Fruit fly (Drosophila melanogaster) whole organism: ENCODE data around the gene Twdlalpha.

Source experiments
- CG8478 ChIP-seq: fragments of >200 bp; optimal IDR thresholded peaks from 2 replicates; lab custom pipeline; 2018; ENCODE audit warnings: inconsistent platforms
- Dll ChIP-seq: fragments of >200 bp; optimal IDR thresholded peaks from 2 replicates; lab custom pipeline; 2017
- EcR ChIP-seq, 2 experiments: fragments of >200 bp; optimal IDR thresholded peaks; 2 replicates each; lab custom pipeline; 2017; ENCODE audit warnings: missing biosample characterization in 2 of 2, missing genetic modification characterization in 2 of 2, missing genetic modification reagents in 2 of 2
- pan ChIP-seq: fragments of >200 bp; optimal IDR thresholded peaks from 2 replicates; lab custom pipeline; 2017
- psq ChIP-seq: fragments of >200 bp; optimal IDR thresholded peaks from 2 replicates; lab custom pipeline; 2017
- usp ChIP-seq: fragments of >200 bp; optimal IDR thresholded peaks from 2 replicates; lab custom pipeline; 2017; ENCODE audit warnings: missing biosample characterization, missing genetic modification characterization, mixed read lengths

Gene Twdlalpha

dm6 chrX:16711003-16711402 lies 31.6 kb upstream of the Twdlalpha start, which contains the start of gene CG13008:
CG13008 (plus strand) TSS chrX:16711303.
- TF ChIP-seq CG8478 (lab: Kevin White, UChicago): no peak
- no peak for TF ChIP-seq psq (lab: Kevin White, UChicago)
- no peak for TF ChIP-seq Dll (lab: Kevin White, UChicago)

- TF ChIP-seq pan (lab: Kevin White, UChicago): no peak
- no peak for TF ChIP-seq psq (lab: Kevin White, UChicago)
- TF ChIP-seq EcR (GFP tag; optimal IDR thresholded peaks at IDR 0.05; lab: Kevin White, UChicago): no peak
- no peak for TF ChIP-seq usp (GFP tag; lab: Kevin White, UChicago)
- TF ChIP-seq CG8478 (lab: Kevin White, UChicago): no peak
- TF ChIP-seq Dll (lab: Kevin White, UChicago): no peak
Measured at dm6 chrX:16716649-16717048, 26.0 kb upstream of the Twdlalpha start.

DNA sequence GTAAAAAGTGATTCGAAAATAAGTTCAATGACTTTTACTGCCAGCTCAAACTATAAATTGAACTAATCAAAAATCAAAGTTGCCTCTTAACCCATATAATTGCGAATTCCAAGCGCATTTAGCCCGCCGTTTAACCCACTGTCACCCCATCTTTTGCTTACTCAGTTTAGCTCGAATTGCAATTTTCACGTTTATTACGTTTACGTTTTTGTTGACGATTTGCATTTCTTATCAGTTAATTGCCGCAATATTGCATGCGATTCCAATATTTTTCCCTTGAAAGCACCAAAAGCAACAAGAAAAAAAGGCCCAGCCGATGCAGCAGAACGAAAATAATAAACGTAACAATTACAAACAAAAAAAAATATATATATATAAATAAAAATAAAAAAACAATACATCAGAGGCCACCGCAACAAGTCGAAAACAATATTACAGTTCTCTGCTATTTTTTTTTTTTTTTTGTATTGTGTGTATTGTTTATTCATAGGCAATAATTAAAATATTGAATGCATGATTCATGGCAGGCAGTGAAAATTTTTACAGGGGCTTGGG lies 24.4 kb upstream of the Twdlalpha start:
- TF ChIP-seq Dll (lab: Kevin White, UChicago): no peak
- TF ChIP-seq usp (GFP tag; lab: Kevin White, UChicago): no peak
- TF ChIP-seq psq (lab: Kevin White, UChicago): no peak
- TF ChIP-seq CG8478 (lab: Kevin White, UChicago): no peak
- no peak for TF ChIP-seq EcR (GFP tag; optimal IDR thresholded peaks at IDR 0.05; lab: Kevin White, UChicago)
- TF ChIP-seq pan (lab: Kevin White, UChicago): no peak

DNA sequence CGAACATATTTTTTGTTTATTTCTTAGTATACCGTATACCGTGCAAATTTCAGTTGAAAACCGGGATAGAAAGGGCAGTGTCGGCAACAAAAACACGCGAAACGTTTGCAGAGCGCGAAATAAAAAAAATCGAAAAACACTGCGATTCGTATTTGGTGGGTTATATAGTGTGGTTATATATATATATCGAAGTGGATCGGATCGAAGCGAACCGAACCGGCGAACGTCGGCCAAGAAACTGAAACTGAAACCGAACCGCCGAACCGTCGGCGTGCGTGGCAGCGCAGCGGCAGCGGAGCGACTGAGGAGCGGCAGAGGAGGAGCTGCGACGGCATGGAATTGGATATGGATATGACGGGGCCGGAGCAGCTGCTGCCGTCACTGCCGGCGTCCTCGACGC lies 21.5 kb upstream of the Twdlalpha start, which contains the start of the genes CG32572 and CG34325:
TSS of gene CG32572 (plus strand) at position 16 of the 400 bp plus-strand sequence.
TSS of gene CG34325 (minus strand) at position 244 of the 400 bp plus-strand sequence.
- TF ChIP-seq psq (lab: Kevin White, UChicago): no peak
- no peak for TF ChIP-seq Dll (lab: Kevin White, UChicago)
- TF ChIP-seq pan (lab: Kevin White, UChicago): no peak

DNA sequence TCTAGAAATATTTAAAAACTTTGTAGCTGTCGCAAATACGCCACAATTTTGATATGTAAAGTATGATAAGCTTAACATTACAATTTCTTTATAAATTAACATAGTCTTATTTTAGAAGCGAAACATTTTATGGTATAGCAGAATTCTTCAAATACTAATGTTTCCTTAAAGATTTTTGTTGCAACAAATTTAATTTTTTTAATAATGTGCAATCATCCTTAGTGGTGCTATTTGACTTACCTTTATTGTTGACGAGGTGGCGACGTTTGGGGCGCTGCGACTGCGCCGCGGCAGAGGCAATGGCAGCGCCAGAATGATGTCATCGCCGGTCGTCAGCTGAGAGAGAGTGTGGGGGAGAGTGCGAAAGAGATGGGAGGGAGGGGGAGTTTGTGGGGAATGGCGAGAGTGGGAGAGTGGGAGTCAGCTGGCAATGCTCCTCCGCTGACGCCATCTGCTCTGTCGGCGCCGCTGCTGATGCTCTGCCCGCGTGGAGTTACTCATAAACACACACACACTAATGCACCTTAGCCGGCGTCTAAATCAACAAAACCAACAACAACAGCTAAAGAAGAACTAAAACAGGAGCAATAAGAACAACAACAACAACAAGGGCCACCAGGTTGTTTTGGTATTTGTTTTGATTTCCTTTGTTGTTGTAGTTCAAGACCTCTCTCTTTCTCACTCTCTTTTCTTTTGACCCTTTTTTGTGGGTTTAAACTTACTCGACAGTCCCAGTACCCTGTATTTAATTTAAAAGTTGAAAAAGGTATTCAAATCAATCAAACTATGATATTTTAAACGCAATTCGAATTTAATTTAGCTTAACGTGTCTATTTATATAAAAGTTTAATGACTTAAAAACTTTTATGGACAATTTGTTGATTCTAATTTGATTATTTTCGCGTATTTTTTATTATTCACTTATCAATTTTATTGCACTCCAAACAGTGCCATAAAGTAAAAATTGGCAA lies 19.2 kb upstream of the Twdlalpha start:
- no peak for TF ChIP-seq EcR (GFP tag; optimal IDR thresholded peaks at IDR 0.05; lab: Kevin White, UChicago)
- no peak for TF ChIP-seq usp (GFP tag; lab: Kevin White, UChicago)
- TF ChIP-seq psq (lab: Kevin White, UChicago): no peak
- TF ChIP-seq Dll (lab: Kevin White, UChicago): peak; percentile 84
- no peak for TF ChIP-seq CG8478 (lab: Kevin White, UChicago)
- peak; percentile 71 for TF ChIP-seq pan (lab: Kevin White, UChicago)

DNA sequence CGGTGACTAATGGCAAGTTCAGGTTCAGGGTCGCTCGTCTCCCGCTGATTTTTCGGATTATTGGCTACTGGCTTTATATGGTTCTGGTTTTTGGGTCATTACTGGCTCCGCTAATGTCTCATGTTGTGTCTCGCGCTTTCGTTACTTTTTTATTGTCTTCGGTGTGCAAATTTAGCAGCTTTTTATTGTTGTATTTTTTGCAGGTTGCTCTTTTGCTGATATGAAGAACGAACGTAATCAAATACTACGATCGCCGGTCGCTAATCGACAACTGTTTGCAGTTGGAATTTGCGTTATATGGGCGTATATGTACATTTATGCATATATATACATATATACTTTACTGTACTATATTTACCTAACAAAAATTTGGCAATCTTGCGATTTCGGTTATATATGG lies 18.1 kb upstream of the Twdlalpha start:
- no peak for TF ChIP-seq psq (lab: Kevin White, UChicago)
- no peak for TF ChIP-seq CG8478 (lab: Kevin White, UChicago)
- TF ChIP-seq usp (GFP tag; lab: Kevin White, UChicago): no peak
- TF ChIP-seq Dll (lab: Kevin White, UChicago): no peak
- TF ChIP-seq pan (lab: Kevin White, UChicago): no peak
- TF ChIP-seq EcR (GFP tag; optimal IDR thresholded peaks at IDR 0.05; lab: Kevin White, UChicago): no peak

DNA sequence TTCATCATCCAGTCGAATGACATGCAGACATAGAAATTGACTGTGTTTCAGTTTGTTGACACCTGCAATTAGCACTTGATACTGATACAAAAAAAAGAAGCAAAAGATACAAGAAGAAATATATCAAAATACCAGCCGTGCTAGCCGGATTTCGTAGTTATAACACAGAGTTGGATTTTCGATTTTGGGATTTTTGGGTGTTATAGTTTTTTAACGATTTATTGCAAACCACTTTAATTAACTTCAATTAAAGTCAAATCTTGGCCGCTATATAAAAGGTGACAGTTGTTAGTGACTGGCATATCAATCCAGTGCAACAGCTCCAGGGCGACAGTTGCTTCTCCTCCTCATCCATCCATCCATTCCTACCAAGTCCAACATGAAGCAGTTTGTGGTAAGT lies 11.9 kb upstream of the Twdlalpha start, which contains the start of gene TwdlX:
TSS of gene TwdlX (plus strand) at position 301 of the 400 bp plus-strand sequence.
- no peak for TF ChIP-seq EcR (GFP tag; optimal IDR thresholded peaks at IDR 0.05; lab: Kevin White, UChicago)
- TF ChIP-seq CG8478 (lab: Kevin White, UChicago): no peak
- no peak for TF ChIP-seq Dll (lab: Kevin White, UChicago)
- TF ChIP-seq usp (GFP tag; lab: Kevin White, UChicago): no peak

dm6 chrX:16733244-16733643 lies 9.4 kb upstream of the Twdlalpha start:
- TF ChIP-seq psq (lab: Kevin White, UChicago) (no peak), EcR (GFP tag; optimal IDR thresholded peaks at IDR 0.05; lab: Kevin White, UChicago) (no peak), usp (GFP tag; lab: Kevin White, UChicago) (no peak), pan (lab: Kevin White, UChicago) (no peak), Dll (lab: Kevin White, UChicago) (no peak), CG8478 (lab: Kevin White, UChicago) (no peak)

dm6 chrX:16734647-16735046 lies 8.0 kb upstream of the Twdlalpha start, which contains the start of gene TwdlY:
TwdlY (plus strand) TSS chrX:16734947.
- TF ChIP-seq CG8478 (lab: Kevin White, UChicago): no peak
- TF ChIP-seq EcR (GFP tag; optimal IDR thresholded peaks at IDR 0.05; lab: Kevin White, UChicago): no peak

DNA sequence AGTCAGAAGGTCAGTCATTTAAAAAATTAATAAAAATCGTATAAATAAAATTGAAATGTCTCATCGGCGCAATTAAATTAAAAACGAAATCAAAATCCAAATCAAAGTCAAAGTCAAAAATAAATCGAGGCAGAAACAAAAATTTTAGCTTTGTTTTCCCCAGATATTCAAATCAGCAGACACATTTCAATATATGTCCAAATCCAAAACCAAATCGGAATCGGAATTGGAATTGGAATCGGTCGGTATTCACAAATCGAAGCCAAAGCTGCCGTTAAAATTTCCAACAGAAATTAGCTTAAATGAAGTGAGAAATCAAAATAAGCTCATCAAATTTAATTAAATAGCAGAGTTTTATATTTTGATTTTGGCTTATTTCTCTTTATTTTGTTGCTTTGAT lies 6.5 kb upstream of the Twdlalpha start:
- TF ChIP-seq usp (GFP tag; lab: Kevin White, UChicago): no peak
- no peak for TF ChIP-seq psq (lab: Kevin White, UChicago)
- no peak for TF ChIP-seq CG8478 (lab: Kevin White, UChicago)
- no peak for TF ChIP-seq pan (lab: Kevin White, UChicago)
- TF ChIP-seq Dll (lab: Kevin White, UChicago): no peak
- TF ChIP-seq EcR (GFP tag; optimal IDR thresholded peaks at IDR 0.05; lab: Kevin White, UChicago): no peak

dm6 chrX:16737878-16738277 lies 4.8 kb upstream of the Twdlalpha start, which contains the start of gene TwdlZ:
TwdlZ (plus strand) TSS chrX:16738178.
- TF ChIP-seq EcR (GFP tag; optimal IDR thresholded peaks at IDR 0.05; lab: Kevin White, UChicago) (no peak), psq (lab: Kevin White, UChicago) (no peak), Dll (lab: Kevin White, UChicago) (no peak), CG8478 (lab: Kevin White, UChicago) (no peak), usp (GFP tag; lab: Kevin White, UChicago) (no peak), pan (lab: Kevin White, UChicago) (no peak)
